Fruit fly (Drosophila melanogaster): Measurements from ENCODE around the gene CG5397.

Gene CG5397

DNA sequence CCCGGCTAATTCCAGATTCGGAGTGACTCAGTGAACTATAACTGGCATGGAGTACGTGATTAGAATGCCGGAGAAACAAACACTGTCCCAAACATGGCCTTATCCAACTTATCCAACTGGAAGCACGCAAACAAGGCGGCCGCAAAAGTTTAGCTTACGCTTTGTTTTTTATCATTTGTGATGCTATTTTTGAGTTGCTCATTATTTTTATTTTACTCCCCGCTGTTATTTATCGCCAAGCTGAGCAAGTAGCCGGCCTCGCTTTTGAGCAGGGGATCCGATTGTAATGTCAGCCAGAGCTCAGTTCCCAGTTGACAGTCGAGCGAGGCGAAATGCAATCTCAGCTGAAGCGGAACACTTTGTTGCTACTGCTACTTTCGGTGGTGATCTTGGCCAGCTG is at the start of gene CG5397:
Gene CG5397 (plus strand): TSS at position 301 of the 400 bp plus-strand sequence.
- TF ChIP-seq dsf (GFP tag; optimal IDR thresholded peaks at IDR 0.05; ENCODE audit: borderline replicate concordance) (no peak), Hr83 (GFP tag; optimal IDR thresholded peaks at IDR 0.05; ENCODE audit: poor library complexity, severe bottlenecking) (no peak), Vsx2 (GFP tag; optimal IDR thresholded peaks at IDR 0.05; ENCODE audit: partially characterized antibody) (no peak), CG32264 (GFP tag; optimal IDR thresholded peaks at IDR 0.05) (no peak), N (GFP tag; optimal IDR thresholded peaks at IDR 0.05) (no peak), Dif (GFP tag; optimal IDR thresholded peaks at IDR 0.05; ENCODE audit: partially characterized antibody) (no peak), Hnf4 (GFP tag; optimal IDR thresholded peaks at IDR 0.05) (no peak), Hr78 (GFP tag; optimal IDR thresholded peaks at IDR 0.05) (no peak), psq (GFP tag; optimal IDR thresholded peaks at IDR 0.05) (no peak), brk (GFP tag; optimal IDR thresholded peaks at IDR 0.05) (no peak), sv (GFP tag; optimal IDR thresholded peaks at IDR 0.05) (no peak), CrebA (GFP tag; optimal IDR thresholded peaks at IDR 0.05; ENCODE audit: borderline replicate concordance) (no peak)

DNA sequence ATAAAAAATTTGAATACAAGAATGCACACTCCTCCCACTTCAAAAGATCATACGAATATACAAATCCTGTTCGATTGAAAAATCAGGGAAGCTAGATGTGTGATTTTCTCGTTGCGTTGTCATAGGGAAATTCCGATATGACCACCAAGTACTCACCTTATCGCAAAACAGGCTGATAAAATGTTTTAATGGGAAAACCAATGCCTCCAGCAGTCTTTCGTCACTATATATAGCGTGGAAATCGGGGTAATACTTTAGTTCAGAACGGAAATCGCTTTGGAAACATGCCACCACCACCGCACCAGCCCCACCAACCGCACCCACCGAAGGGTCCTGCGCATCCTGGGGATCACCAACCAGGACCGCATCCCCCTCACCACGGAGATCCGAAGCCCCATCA is 40.7 kb upstream of the CG5397 start, which contains the start of the genes CG5139 and CG43348:
Gene CG5139 (minus strand): TSS at position 101 of the 400 bp plus-strand sequence.
Gene CG43348 (plus strand): TSS at position 247 of the 400 bp plus-strand sequence.
- TF ChIP-seq psq (GFP tag; optimal IDR thresholded peaks at IDR 0.05) (no peak), N (GFP tag; optimal IDR thresholded peaks at IDR 0.05) (no peak), lola (GFP tag; optimal IDR thresholded peaks at IDR 0.05) (no peak)

dm6 chr2L:1199912-1200721 is 39.7 kb upstream of the CG5397 start, which contains the start of the genes CG43349 and CG5011:
Gene CG43349 (plus strand): TSS chr2L:1200205.
Gene CG5011 (plus strand): TSS chr2L:1200671.
- TF ChIP-seq Rel (GFP tag; optimal IDR thresholded peaks at IDR 0.05) = no peak
- TF ChIP-seq Rel (tag; optimal IDR thresholded peaks at IDR 0.05) = peak; percentile 85
- no peak for TF ChIP-seq Mio (GFP tag; optimal IDR thresholded peaks at IDR 0.05)
- peak; percentile 48 to 72 for TF ChIP-seq dl (GFP tag; optimal IDR thresholded peaks at IDR 0.05; ENCODE audit: insufficient read depth in 1 of 2, partially characterized antibody in 2 of 2)
- peak; percentile 65 for TF ChIP-seq Dfd (GFP tag; optimal IDR thresholded peaks at IDR 0.05)

dm6 chr2L:1201396-1201837 is 38.4 kb upstream of the CG5397 start:
- TF ChIP-seq sv (GFP tag; optimal IDR thresholded peaks at IDR 0.05) (no peak), Rel (GFP tag; optimal IDR thresholded peaks at IDR 0.05) (no peak), Rel (tag; optimal IDR thresholded peaks at IDR 0.05) (peak; percentile 89), fru (GFP tag; optimal IDR thresholded peaks at IDR 0.05) (peak; percentile 27)

dm6 chr2L:1202445-1202844 is 37.4 kb upstream of the CG5397 start:
- no peak for TF ChIP-seq br (GFP tag; optimal IDR thresholded peaks at IDR 0.05)
- no peak for TF ChIP-seq h (GFP tag; optimal IDR thresholded peaks at IDR 0.05)
- no peak for TF ChIP-seq Dif (GFP tag; optimal IDR thresholded peaks at IDR 0.05; ENCODE audit: partially characterized antibody)

- TF ChIP-seq rgr (GFP tag; optimal IDR thresholded peaks at IDR 0.05) (no peak), foxo (GFP tag; optimal IDR thresholded peaks at IDR 0.05) (no peak), sv (GFP tag; optimal IDR thresholded peaks at IDR 0.05) (no peak), jim (GFP tag; optimal IDR thresholded peaks at IDR 0.05) (no peak)
Measured at dm6 chr2L:1203915-1204314, 35.9 kb upstream of the CG5397 start, which contains the start of gene CG14342. Gene CG14342 (plus strand): TSS chr2L:1204215.

DNA sequence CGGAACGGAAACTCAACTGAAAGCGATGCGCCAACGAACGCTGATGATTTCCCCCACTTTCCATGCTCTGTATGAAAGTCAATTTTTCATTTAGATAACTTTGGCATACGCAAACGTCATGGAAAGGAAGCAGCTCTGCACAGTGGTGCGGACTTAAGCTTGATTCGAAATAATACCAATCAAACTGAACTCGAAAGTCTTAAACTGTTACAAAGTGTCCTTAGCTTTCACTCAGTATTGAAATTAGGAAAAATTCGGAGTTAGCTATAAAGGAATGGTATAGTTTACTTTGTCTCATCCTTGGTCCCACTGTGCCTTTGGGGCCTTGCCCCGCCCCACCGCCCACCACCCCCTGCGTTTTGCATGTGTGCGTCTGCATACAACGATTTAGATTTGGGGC is 32.4 kb upstream of the CG5397 start:
- TF ChIP-seq br (GFP tag; optimal IDR thresholded peaks at IDR 0.05) (peak; percentile 10), Jra (GFP tag; optimal IDR thresholded peaks at IDR 0.05) (no peak), CG32264 (GFP tag; optimal IDR thresholded peaks at IDR 0.05) (no peak)
